Fruit fly (Drosophila melanogaster) Kc167 (cell line): ENCODE measurements around the gene Cep290.

Experiments
- Myc ChIP-seq: fragments of >200 bp; optimal IDR thresholded peaks from 2 replicates; lab custom pipeline; 2017; ENCODE audit warnings: missing external identifiers
- Sin3A ChIP-seq: fragments of >200 bp; optimal IDR thresholded peaks from 2 replicates; lab custom pipeline; 2018; ENCODE audit warnings: missing external identifiers
- h ChIP-seq: fragments of >200 bp; optimal IDR thresholded peaks from 3 replicates; lab custom pipeline; 2018; ENCODE audit warnings: missing external identifiers
- insv ChIP-seq: fragments of >200 bp; optimal IDR thresholded peaks from 3 replicates; lab custom pipeline; 2018; ENCODE audit warnings: missing external identifiers
- psq ChIP-seq: fragments of >200 bp; optimal IDR thresholded peaks from 2 replicates; lab custom pipeline; 2017; ENCODE audit warnings: missing external identifiers
- ttk ChIP-seq: sonication (Bioruptor generic); optimal IDR thresholded peaks from 2 replicates; lab custom pipeline; 2017; ENCODE audit warnings: missing external identifiers

Gene Cep290

dm6 chr3L:880851-881250, 37.1 kb downstream of the Cep290 start:
- TF ChIP-seq Myc (lab: Kevin White, UChicago) (no peak), Sin3A (lab: Kevin White, UChicago) (no peak), h (no peak), ttk (no peak), psq (lab: Kevin White, UChicago) (no peak), insv (lab: Kevin White, UChicago) (no peak)

dm6 chr3L:881496-882235, 37.9 kb downstream of the Cep290 start, which contains the start of gene CG13907:
CG13907 (minus strand) TSS chr3L:882013.
- TF ChIP-seq Myc (lab: Kevin White, UChicago) (no peak), insv (lab: Kevin White, UChicago) (no peak), h (no peak), Sin3A (lab: Kevin White, UChicago) (no peak), psq (lab: Kevin White, UChicago) (no peak), ttk (no peak)

DNA sequence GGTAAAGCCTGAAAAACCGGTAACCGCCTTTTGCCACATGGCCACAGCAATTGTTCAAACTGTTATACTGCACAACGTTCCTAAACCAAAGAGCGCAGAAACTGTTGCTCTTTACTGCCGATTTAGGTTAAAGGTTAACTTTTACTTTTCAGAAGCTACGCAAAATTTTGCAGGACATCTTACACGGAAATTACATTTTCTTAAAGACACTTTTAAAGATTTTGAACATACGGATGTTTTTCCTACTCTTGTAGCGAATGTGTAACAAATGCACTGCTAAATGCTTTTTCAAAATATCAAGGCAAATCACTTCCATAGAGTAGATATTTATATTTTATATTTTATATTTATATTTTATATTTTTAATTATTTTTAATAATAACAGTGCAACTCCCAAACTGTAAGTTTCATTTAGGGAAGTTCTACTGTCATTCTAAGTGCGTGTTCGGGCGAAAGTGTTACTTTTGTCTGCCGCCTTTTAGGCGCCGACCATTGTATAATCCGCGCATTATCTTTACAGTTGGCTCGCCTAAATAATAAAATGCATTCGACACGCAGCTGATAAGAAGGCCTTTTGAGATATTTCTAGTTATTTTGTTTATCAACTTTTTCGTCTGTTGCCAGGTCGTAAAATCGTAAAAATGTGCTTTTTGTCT, 38.6 kb downstream of the Cep290 start:
- no peak for TF ChIP-seq psq (lab: Kevin White, UChicago)
- TF ChIP-seq insv (lab: Kevin White, UChicago): no peak
- no peak for TF ChIP-seq h
- no peak for TF ChIP-seq Myc (lab: Kevin White, UChicago)
- no peak for TF ChIP-seq ttk
- TF ChIP-seq Sin3A (lab: Kevin White, UChicago): no peak

DNA sequence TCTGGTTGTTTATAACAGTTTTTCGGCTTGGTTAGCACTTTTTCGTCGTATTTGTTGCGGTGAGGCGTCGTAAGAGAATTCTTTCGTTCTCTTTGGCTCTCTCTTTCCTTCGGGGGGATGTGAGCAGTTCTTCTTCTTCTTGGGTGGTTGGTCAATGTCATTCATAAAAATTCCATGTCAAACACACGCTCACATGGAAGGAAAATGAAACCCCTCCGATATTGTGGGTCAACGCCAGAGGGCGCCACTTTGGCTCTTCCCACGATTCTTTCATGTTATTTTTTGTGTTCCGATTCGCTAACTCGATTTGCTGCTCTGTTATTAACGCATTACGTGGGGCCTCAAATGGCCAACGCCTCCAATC, 39.1 kb downstream of the Cep290 start:
- TF ChIP-seq psq (lab: Kevin White, UChicago): no peak
- no peak for TF ChIP-seq h
- no peak for TF ChIP-seq insv (lab: Kevin White, UChicago)
- no peak for TF ChIP-seq Sin3A (lab: Kevin White, UChicago)
- no peak for TF ChIP-seq ttk
- TF ChIP-seq Myc (lab: Kevin White, UChicago): no peak

- no peak for TF ChIP-seq h
- no peak for TF ChIP-seq ttk
- TF ChIP-seq Myc (lab: Kevin White, UChicago): no peak
- TF ChIP-seq insv (lab: Kevin White, UChicago): no peak
- no peak for TF ChIP-seq Sin3A (lab: Kevin White, UChicago)
- no peak for TF ChIP-seq psq (lab: Kevin White, UChicago)
Measured at dm6 chr3L:883786-884185, 40.1 kb downstream of the Cep290 start.

DNA sequence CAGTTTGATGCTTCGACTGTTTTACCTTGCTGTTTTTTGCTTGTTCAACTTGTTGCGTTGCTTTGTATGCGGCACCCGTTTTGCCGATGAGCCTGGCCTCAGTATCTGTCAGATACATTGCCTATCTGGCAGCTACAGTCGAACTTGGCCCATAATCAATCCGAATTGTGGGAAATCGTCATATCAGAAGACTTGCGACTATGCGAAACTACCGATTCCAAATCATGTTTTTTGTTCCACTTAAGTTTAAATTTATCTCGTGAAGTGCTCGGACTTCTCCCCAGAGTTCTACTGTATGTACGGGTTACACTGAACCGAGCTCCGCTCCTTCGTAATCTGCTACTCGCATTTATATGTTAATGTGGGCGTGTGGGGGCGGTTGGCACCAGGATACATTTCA, 40.5 kb downstream of the Cep290 start:
- TF ChIP-seq Sin3A (lab: Kevin White, UChicago) (no peak), ttk (no peak), Myc (lab: Kevin White, UChicago) (no peak), psq (lab: Kevin White, UChicago) (no peak)

- TF ChIP-seq ttk (no peak), Sin3A (lab: Kevin White, UChicago) (no peak), Myc (lab: Kevin White, UChicago) (no peak), h (no peak), insv (lab: Kevin White, UChicago) (no peak), psq (lab: Kevin White, UChicago) (no peak)
Measured at dm6 chr3L:885006-885405, 41.3 kb downstream of the Cep290 start.

DNA sequence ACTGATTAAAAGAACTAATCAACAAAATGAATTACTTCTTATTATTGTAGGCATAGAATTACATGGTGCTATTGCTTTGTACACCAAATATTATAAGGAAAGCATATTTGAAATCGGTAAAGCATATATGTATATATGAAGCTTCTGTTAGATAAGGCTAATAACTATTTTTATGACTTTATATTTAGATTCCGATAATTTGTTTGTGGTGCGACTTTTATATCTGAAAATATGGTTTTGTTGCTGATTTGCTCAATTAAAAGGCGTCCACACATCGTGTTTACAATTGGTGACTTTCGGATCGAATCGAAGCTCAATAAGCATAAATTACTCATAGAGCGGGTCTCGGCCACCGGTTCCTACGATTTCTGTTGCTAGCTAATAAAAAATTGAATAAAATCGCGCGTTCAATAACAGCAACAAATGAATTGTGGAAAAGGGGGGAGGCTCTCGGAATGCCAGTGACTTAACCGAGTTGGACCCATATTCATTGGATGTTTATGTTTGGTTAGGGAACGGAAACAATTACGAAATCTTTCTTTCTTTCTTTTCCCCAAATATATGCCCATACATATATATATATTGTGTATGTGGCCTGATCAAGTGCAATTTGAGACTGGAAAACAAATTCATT, 42.0 kb downstream of the Cep290 start:
- TF ChIP-seq Sin3A (lab: Kevin White, UChicago) (no peak), Myc (lab: Kevin White, UChicago) (no peak), psq (lab: Kevin White, UChicago) (no peak), ttk (no peak), h (no peak), insv (lab: Kevin White, UChicago) (no peak)

DNA sequence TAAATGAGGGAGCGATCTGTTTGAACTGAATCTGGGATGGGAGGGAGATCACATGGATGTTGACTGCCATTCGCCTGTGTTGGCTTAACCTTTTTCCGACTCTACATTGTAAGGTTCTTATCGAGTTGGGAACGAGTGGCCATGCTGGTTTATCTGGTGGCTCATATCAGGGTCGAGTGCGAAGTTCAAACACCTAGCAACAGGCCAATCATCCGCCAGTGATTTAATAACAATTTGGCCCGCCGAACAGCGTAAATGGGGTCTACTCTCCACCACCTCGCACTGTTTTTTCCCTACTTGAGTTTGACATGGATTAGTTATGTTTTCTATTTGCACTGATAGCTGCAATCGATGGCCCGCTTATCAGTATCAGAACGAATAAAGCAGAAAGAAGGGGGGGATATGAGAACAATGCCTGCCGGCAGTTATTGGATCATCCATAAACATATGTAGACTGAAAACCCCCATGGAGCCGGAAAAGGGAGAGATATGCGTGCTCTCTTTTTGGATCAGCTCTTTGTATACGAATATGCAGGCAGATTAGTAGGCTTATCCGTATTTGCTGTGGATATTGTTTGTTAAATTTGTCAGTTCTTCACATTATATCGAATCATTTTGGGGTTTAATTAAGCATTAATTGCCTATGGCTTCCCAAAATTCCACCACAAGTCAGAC, 43.8 kb downstream of the Cep290 start:
- TF ChIP-seq h (no peak), Sin3A (lab: Kevin White, UChicago) (no peak), insv (lab: Kevin White, UChicago) (no peak), Myc (lab: Kevin White, UChicago) (no peak), psq (lab: Kevin White, UChicago) (no peak), ttk (no peak)

dm6 chr3L:888372-888771, 44.6 kb downstream of the Cep290 start:
- TF ChIP-seq Myc (lab: Kevin White, UChicago) (no peak), psq (lab: Kevin White, UChicago) (no peak), insv (lab: Kevin White, UChicago) (no peak), h (no peak), Sin3A (lab: Kevin White, UChicago) (no peak), ttk (no peak)

- TF ChIP-seq Sin3A (lab: Kevin White, UChicago): no peak
- TF ChIP-seq h: no peak
- TF ChIP-seq psq (lab: Kevin White, UChicago): no peak
- no peak for TF ChIP-seq insv (lab: Kevin White, UChicago)
- TF ChIP-seq Myc (lab: Kevin White, UChicago): no peak
- TF ChIP-seq ttk: no peak
Measured at dm6 chr3L:895314-895980, 51.7 kb downstream of the Cep290 start, which contains the start of gene CG34056. CG34056 (plus strand) TSS chr3L:895951.
